Worm (Caenorhabditis elegans) whole organism, L3 larva: ENCODE measurements around the gene inx-10.

Experiments
- elt-1 ChIP-seq: fragments of 150-350 bp; optimal IDR thresholded peaks from 2 replicates; lab custom pipeline; 2014; ENCODE audit warnings: missing biosample characterization, missing genetic modification characterization
- pqm-1 ChIP-seq: fragments of 150-350 bp; optimal IDR thresholded peaks from 2 replicates; lab custom pipeline; 2017; ENCODE audit warnings: missing biosample characterization, missing genetic modification characterization, inconsistent platforms

DNA sequence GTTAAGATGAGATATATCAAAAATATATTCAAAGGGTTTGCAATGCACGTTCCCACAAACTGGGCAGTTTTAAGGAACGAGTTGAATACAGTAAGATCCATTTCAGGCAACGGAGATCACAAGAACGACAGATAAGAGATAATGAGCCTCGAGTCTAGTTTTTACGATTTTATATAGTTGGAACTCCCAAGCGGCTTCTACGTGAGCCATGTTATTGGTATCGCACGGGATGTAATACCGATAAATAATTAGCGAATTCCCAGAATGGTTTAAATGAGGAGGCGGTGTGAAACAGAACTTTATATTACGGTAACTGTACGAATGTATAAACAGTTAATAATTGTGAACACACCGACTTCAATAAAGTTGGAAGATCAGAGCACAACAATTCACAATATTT lies 8.4 kb downstream of the inx-10 start, which contains the start of gene str-177:
- TF ChIP-seq elt-1 (tag; lab: Kevin White, UChicago), result no peak
- no peak for TF ChIP-seq pqm-1 (tag; lab: Kevin White, UChicago)
